Worm (Caenorhabditis elegans): Measurements from ENCODE around the gene F43C11.16.

DNA sequence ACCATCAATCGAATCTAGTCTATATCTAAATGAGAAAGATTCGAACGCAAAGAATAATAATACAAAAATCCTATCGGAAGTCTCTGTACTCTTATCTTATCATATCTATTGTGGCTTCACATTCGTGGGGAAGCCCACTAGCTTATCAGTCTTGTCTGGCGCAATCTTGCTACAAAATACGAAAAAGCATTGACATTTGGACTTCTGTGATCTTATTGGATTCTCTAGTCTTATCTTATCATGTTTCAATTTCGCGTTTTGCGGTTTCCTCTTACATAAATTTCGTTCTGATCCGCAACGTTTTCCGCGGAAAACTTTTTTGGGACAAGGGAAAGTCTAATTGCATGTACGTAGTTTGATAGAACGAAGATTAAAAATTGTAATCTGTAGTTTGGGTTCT, 39.9 kb upstream of the F43C11.16 start:
- TF ChIP-seq ama-1 (optimal IDR thresholded peaks at IDR 0.05) (no peak), egl-27 (tag; optimal IDR thresholded peaks at IDR 0.05) (no peak), jun-1 (tag; optimal IDR thresholded peaks at IDR 0.05) (no peak)
